Fruit fly (Drosophila melanogaster) whole organism, prepupa: ENCODE results near the gene Dysb.

Experiments
- Blimp-1 ChIP-seq: fragments of 200-800 bp; sonication (Bioruptor generic); optimal IDR thresholded peaks from 3 replicates; lab custom pipeline; 2017; ENCODE audit warnings: missing biosample characterization, missing genetic modification characterization, mild to moderate bottlenecking, moderate library complexity, missing genetic modification reagents
- CG10669 ChIP-seq: fragments of 200-800 bp; sonication (Bioruptor generic); optimal IDR thresholded peaks from 3 replicates; lab custom pipeline; 2018; ENCODE audit warnings: missing biosample characterization, mild to moderate bottlenecking, missing genetic modification characterization, moderate library complexity
- CG11294 ChIP-seq: fragments of 200-800 bp; sonication (Bioruptor generic); IDR thresholded peaks from 2 replicates; pipeline ENCODE4 v1.3.6; 2022; ENCODE audit warnings: missing biosample characterization, missing genetic modification characterization
- CG16779 ChIP-seq: fragments of 200-800 bp; sonication (Bioruptor generic); optimal IDR thresholded peaks from 3 replicates; lab custom pipeline; 2017; ENCODE audit warnings: missing biosample characterization, mild to moderate bottlenecking, missing genetic modification characterization
- CG32006 ChIP-seq: fragments of 200-800 bp; sonication (Bioruptor generic); optimal IDR thresholded peaks from 3 replicates; lab custom pipeline; 2017; ENCODE audit warnings: missing biosample characterization, mild to moderate bottlenecking, missing genetic modification characterization
- CG34406 ChIP-seq: fragments of 200-800 bp; sonication (Bioruptor generic); optimal IDR thresholded peaks from 3 replicates; lab custom pipeline; 2016; ENCODE audit warnings: missing biosample characterization, missing genetic modification characterization
- CG3919 ChIP-seq: fragments of 200-800 bp; sonication (Bioruptor generic); optimal IDR thresholded peaks from 3 replicates; lab custom pipeline; 2016; ENCODE audit warnings: missing biosample characterization, missing genetic modification characterization
- CG4318 ChIP-seq: fragments of 200-800 bp; sonication (Bioruptor generic); optimal IDR thresholded peaks from 3 replicates; lab custom pipeline; 2017; ENCODE audit warnings: missing biosample characterization, mild to moderate bottlenecking, missing genetic modification characterization
- CG6163 ChIP-seq: fragments of 200-800 bp; sonication (Bioruptor generic); IDR thresholded peaks from 3 replicates; pipeline ENCODE4 v1.3.6; 2022; ENCODE audit warnings: missing biosample characterization, missing genetic modification characterization
- CG6792 ChIP-seq: fragments of 200-800 bp; sonication (Bioruptor generic); optimal IDR thresholded peaks from 3 replicates; lab custom pipeline; 2016; ENCODE audit warnings: missing biosample characterization, missing genetic modification characterization
- CG6808 ChIP-seq: fragments of 200-800 bp; sonication (Bioruptor generic); optimal IDR thresholded peaks from 3 replicates; lab custom pipeline; 2017; ENCODE audit warnings: missing biosample characterization, missing genetic modification characterization, mild to moderate bottlenecking, moderate library complexity, missing genetic modification reagents
- CG6854 ChIP-seq: fragments of 200-800 bp; sonication (Bioruptor generic); optimal IDR thresholded peaks from 2 replicates; lab custom pipeline; 2017; ENCODE audit warnings: missing biosample characterization, mild to moderate bottlenecking, missing genetic modification characterization
- CG8119 ChIP-seq: fragments of 200-800 bp; sonication (Bioruptor generic); IDR thresholded peaks from 3 replicates; pipeline ENCODE4 v1.3.6; 2022; ENCODE audit warnings: missing biosample characterization, missing genetic modification characterization
- CG8319 ChIP-seq: fragments of 200-800 bp; sonication (Bioruptor generic); optimal IDR thresholded peaks from 3 replicates; lab custom pipeline; 2016; ENCODE audit warnings: missing biosample characterization, missing genetic modification characterization
- CG8632 ChIP-seq: fragments of 200-800 bp; sonication (Bioruptor generic); optimal IDR thresholded peaks from 3 replicates; lab custom pipeline; 2016; ENCODE audit warnings: missing biosample characterization, missing genetic modification characterization
- CG9139 ChIP-seq: fragments of 200-800 bp; sonication (Bioruptor generic); optimal IDR thresholded peaks from 3 replicates; lab custom pipeline; 2017; ENCODE audit warnings: missing biosample characterization, mild to moderate bottlenecking, missing genetic modification characterization
- Eip78C ChIP-seq: fragments of 200-800 bp; sonication (Bioruptor generic); peaks from one replicate; lab custom pipeline; 2016; ENCODE audit warnings: missing biosample characterization, missing genetic modification characterization
- Eip93F ChIP-seq: fragments of 200-800 bp; sonication (Bioruptor generic); optimal IDR thresholded peaks from 2 replicates; lab custom pipeline; 2016; ENCODE audit warnings: missing biosample characterization, mild to moderate bottlenecking, missing genetic modification characterization
- Ets21C ChIP-seq: fragments of 200-800 bp; sonication (Bioruptor generic); optimal IDR thresholded peaks from 3 replicates; lab custom pipeline; 2016; ENCODE audit warnings: missing biosample characterization, missing genetic modification characterization
- Gug ChIP-seq: fragments of 200-800 bp; sonication (Bioruptor generic); IDR thresholded peaks from 2 replicates; pipeline ENCODE4 v1.3.6; 2022; ENCODE audit warnings: missing biosample characterization, missing genetic modification characterization
- Hr38 ChIP-seq: sonication (Bioruptor generic); optimal IDR thresholded peaks from 2 replicates; lab custom pipeline; 2016; ENCODE audit warnings: missing biosample characterization, missing genetic modification characterization
- Hr39 ChIP-seq: fragments of 200-800 bp; sonication (Bioruptor generic); optimal IDR thresholded peaks from 2 replicates; lab custom pipeline; 2016; ENCODE audit warnings: missing biosample characterization, missing genetic modification characterization
- Hr4 ChIP-seq: fragments of 200-800 bp; sonication (Bioruptor generic); optimal IDR thresholded peaks from 3 replicates; lab custom pipeline; 2016; ENCODE audit warnings: missing biosample characterization, missing genetic modification characterization
- Lpt ChIP-seq: fragments of 200-800 bp; sonication (Bioruptor generic); optimal IDR thresholded peaks from 3 replicates; lab custom pipeline; 2016; ENCODE audit warnings: missing biosample characterization, missing genetic modification characterization
- OdsH ChIP-seq: fragments of 200-800 bp; sonication (Bioruptor generic); optimal IDR thresholded peaks from 3 replicates; lab custom pipeline; 2016; ENCODE audit warnings: missing biosample characterization, missing genetic modification characterization
- Smox ChIP-seq: fragments of 200-800 bp; sonication (Bioruptor generic); optimal IDR thresholded peaks from 3 replicates; lab custom pipeline; 2016; ENCODE audit warnings: missing biosample characterization, missing genetic modification characterization
- acj6 ChIP-seq: fragments of 200-800 bp; sonication (Bioruptor generic); optimal IDR thresholded peaks from 3 replicates; lab custom pipeline; 2016; ENCODE audit warnings: missing biosample characterization, missing genetic modification characterization
- cyc ChIP-seq: fragments of 200-800 bp; sonication (Bioruptor generic); optimal IDR thresholded peaks from 3 replicates; lab custom pipeline; 2016; ENCODE audit warnings: missing biosample characterization, missing genetic modification characterization
- dsx ChIP-seq: fragments of 200-800 bp; optimal IDR thresholded peaks from 3 replicates; lab custom pipeline; 2019; ENCODE audit warnings: missing biosample characterization, mild to moderate bottlenecking, missing genetic modification characterization, moderate library complexity; ENCODE audit not compliant: poor library complexity, severe bottlenecking
- eg ChIP-seq: fragments of 200-800 bp; sonication (Bioruptor generic); IDR thresholded peaks from 3 replicates; pipeline ENCODE4 v1.3.6; 2022; ENCODE audit warnings: missing biosample characterization, missing genetic modification characterization
- esn ChIP-seq: fragments of 200-800 bp; sonication (Bioruptor generic); optimal IDR thresholded peaks from 2 replicates; lab custom pipeline; 2016; ENCODE audit warnings: missing biosample characterization, mild to moderate bottlenecking, missing genetic modification characterization, moderate library complexity
- fd59A ChIP-seq: fragments of 200-800 bp; sonication (Bioruptor generic); optimal IDR thresholded peaks from 2 replicates; lab custom pipeline; 2017; ENCODE audit warnings: missing biosample characterization, mild to moderate bottlenecking, missing genetic modification characterization, missing genetic modification reagents
- fd85E ChIP-seq: fragments of 200-800 bp; sonication (Bioruptor generic); optimal IDR thresholded peaks from 3 replicates; lab custom pipeline; 2016; ENCODE audit warnings: missing biosample characterization, missing genetic modification characterization
- fkh ChIP-seq: fragments of 200-800 bp; sonication (Bioruptor generic); optimal IDR thresholded peaks from 3 replicates; lab custom pipeline; 2017; ENCODE audit warnings: missing biosample characterization, mild to moderate bottlenecking, missing genetic modification characterization, moderate library complexity
- lz ChIP-seq: fragments of 200-800 bp; sonication (Bioruptor generic); optimal IDR thresholded peaks from 3 replicates; lab custom pipeline; 2016; ENCODE audit warnings: missing biosample characterization, missing genetic modification characterization
- net ChIP-seq: fragments of 200-800 bp; sonication (Bioruptor generic); optimal IDR thresholded peaks from 3 replicates; lab custom pipeline; 2016; ENCODE audit warnings: missing biosample characterization, missing genetic modification characterization
- pdm3 ChIP-seq: fragments of 200-800 bp; sonication (Bioruptor generic); optimal IDR thresholded peaks from 3 replicates; lab custom pipeline; 2016; ENCODE audit warnings: missing biosample characterization, missing genetic modification characterization
- spab ChIP-seq: fragments of 200-800 bp; sonication (Bioruptor generic); optimal IDR thresholded peaks from 2 replicates; lab custom pipeline; 2017; ENCODE audit warnings: missing biosample characterization, mild to moderate bottlenecking, missing genetic modification characterization, missing genetic modification reagents
- ss ChIP-seq, 2 experiments: fragments of 200-800 bp; sonication (Bioruptor generic); optimal IDR thresholded peaks; 2 replicates in 1 of 2; 3 replicates in 1 of 2; lab custom pipeline; 2017 to 2018; ENCODE audit warnings: mild to moderate bottlenecking in 2 of 2, missing biosample characterization in 2 of 2, missing genetic modification characterization in 2 of 2, moderate library complexity in 1 of 2
- svp ChIP-seq: fragments of 200-800 bp; sonication (Bioruptor generic); peaks from one replicate; lab custom pipeline; 2016; ENCODE audit warnings: missing biosample characterization, missing genetic modification characterization
- topi ChIP-seq: fragments of 200-800 bp; sonication (Bioruptor generic); optimal IDR thresholded peaks from 3 replicates; lab custom pipeline; 2016; ENCODE audit warnings: missing biosample characterization, missing genetic modification characterization
- vri ChIP-seq: fragments of 200-800 bp; sonication (Bioruptor generic); optimal IDR thresholded peaks from 3 replicates; lab custom pipeline; 2016; ENCODE audit warnings: missing biosample characterization, mild to moderate bottlenecking, missing genetic modification characterization

Dysb gene

DNA sequence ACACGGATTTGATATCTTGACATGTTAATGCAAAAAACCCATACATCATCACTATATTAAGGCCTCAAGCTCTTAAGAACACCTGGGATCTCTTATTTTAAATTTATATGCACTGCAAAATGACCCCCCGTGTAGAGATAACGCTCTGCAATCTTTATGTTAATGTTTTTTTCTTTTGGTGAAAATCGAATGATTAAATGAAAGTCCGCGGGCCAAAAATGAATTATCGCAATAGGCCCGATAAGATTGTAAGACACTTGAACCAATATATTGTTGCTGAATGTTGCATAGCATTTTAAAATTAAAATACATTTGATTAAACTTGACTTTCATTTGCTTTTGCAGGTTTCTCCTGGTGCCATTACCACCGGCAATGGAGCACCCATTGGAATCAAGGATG is 41.6 kb upstream of the Dysb start:
- TF ChIP-seq vri (GFP tag; lab: Kevin White, UChicago) (peak; percentile 68), svp (GFP tag; lab: Kevin White, UChicago) (peak; percentile 94), CG3919 (GFP tag; lab: Kevin White, UChicago) (no peak), Eip93F (GFP tag; lab: Kevin White, UChicago) (peak; percentile 56), Hr39 (GFP tag; lab: Kevin White, UChicago) (no peak)

DNA sequence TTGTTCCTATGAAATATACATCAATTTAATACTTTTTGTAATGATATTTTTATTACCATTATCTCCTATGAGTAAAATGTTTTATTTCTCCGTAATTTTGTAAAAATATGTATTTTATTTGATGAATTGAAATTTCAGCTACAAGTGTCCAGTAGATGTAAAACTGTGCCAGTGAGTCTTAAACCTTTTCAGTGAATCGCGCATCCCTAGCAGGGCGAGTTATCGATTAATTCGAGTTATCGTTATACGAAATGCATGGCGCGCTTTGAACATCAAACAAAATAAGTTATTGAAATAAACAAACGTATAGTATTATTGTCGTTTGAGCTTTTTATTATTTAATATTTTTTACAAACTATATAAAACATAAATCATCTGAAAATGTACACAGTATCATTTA is 39.3 kb upstream of the Dysb start:
- TF ChIP-seq CG32006 (GFP tag; lab: Kevin White, UChicago) (no peak), net (no peak), eg (GFP tag; lab: Robert Waterston, UW) (no peak), Eip93F (GFP tag; lab: Kevin White, UChicago) (peak; percentile 7), svp (GFP tag; lab: Kevin White, UChicago) (peak; percentile 34), Hr4 (GFP tag; lab: Kevin White, UChicago) (peak; percentile 10), topi (GFP tag; lab: Kevin White, UChicago) (no peak), spab (GFP tag; lab: Kevin White, UChicago) (no peak), CG10669 (GFP tag; lab: Kevin White, UChicago) (no peak), esn (GFP tag; lab: Kevin White, UChicago) (peak; percentile 1), dsx (no peak)

DNA sequence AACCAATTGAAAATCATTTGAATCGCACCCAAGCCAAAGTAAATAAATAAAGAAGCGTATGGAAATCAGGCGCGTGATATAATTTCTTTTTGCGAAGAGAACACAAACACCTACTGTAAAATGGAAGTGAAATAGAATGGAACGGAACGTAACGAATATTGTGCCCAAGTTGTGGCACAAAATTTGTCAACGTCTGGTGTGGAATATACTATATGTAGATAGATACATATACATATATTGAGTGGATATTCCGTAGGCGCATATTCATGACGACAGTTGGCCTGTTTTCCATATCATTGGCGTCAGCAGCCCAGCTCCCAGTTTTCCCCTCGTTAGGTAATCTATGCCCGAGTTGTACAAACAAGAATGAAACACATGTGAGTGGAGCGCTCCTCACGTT is 35.4 kb upstream of the Dysb start:
- TF ChIP-seq OdsH (GFP tag; lab: Kevin White, UChicago), result no peak
- TF ChIP-seq Lpt (GFP tag; lab: Kevin White, UChicago), result no peak
- TF ChIP-seq pdm3 (GFP tag; lab: Kevin White, UChicago), result no peak
- TF ChIP-seq CG6163 (GFP tag; lab: Robert Waterston, UW), result no peak
- TF ChIP-seq Eip78C, result no peak
- no peak for TF ChIP-seq CG6854 (GFP tag; lab: Kevin White, UChicago)
- TF ChIP-seq Hr4 (GFP tag; lab: Kevin White, UChicago), result no peak
- TF ChIP-seq svp (GFP tag; lab: Kevin White, UChicago), result no peak
- TF ChIP-seq cyc, result no peak
- no peak for TF ChIP-seq lz (GFP tag; lab: Kevin White, UChicago)
- TF ChIP-seq Smox (GFP tag; lab: Kevin White, UChicago), result no peak
- no peak for TF ChIP-seq CG3919 (GFP tag; lab: Kevin White, UChicago)
- TF ChIP-seq CG8319 (GFP tag; lab: Kevin White, UChicago), result no peak
- no peak for TF ChIP-seq CG8119 (GFP tag; lab: Robert Waterston, UW)
- TF ChIP-seq CG34406 (GFP tag; lab: Kevin White, UChicago), result no peak
- TF ChIP-seq Ets21C (GFP tag; lab: Kevin White, UChicago), result no peak
- TF ChIP-seq fd85E (GFP tag; lab: Kevin White, UChicago), result no peak

DNA sequence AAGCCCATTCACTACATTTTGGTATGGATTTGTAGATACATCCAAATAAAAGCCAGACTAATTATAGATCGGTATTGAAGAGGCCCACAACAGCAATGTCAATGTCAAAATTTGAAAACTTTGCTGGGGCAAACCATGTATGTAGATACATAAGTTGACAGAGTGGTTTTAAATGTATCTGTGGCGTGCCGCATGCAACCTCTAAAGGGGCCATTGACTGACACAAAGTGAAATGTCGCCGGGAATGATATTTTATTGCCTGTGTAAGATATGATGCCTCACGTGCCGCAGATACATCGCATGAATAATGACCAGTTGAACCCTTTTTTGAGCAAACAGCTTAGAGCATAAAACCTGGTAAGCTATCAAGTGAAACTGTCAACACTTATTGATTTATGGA is 34.9 kb upstream of the Dysb start:
- TF ChIP-seq ss (GFP tag; optimal IDR thresholded peaks at IDR 0.05; lab: Kevin White, UChicago) (peak in 1 of 2 experiments; percentile 82), Gug (no peak), CG8632 (GFP tag; lab: Kevin White, UChicago) (no peak)

DNA sequence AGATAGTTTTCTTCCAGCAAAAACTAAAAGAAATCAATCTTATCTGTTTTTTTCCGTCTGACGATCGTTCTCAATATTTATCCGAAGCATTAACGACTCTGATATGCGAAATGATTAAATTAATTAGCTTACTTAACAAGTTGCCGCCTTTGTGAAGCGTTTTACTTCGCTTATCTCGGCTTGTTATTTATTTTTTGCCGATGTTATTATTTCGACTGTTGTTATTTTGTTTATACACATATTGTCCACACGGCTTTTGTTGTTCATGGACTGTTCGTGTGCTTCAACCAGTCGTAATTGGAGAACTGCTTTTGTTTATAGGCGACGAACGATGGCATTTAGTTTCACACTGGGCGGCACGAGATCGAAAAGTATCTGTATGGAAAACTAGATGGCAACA is 34.3 kb upstream of the Dysb start:
- TF ChIP-seq Hr38 (GFP tag; lab: Kevin White, UChicago) (no peak), Hr4 (GFP tag; lab: Kevin White, UChicago) (no peak), fd59A (no peak), Eip78C (peak; percentile 78), CG34406 (GFP tag; lab: Kevin White, UChicago) (peak; percentile 1), lz (GFP tag; lab: Kevin White, UChicago) (no peak), CG3919 (GFP tag; lab: Kevin White, UChicago) (no peak), Hr39 (GFP tag; lab: Kevin White, UChicago) (no peak), CG6808 (GFP tag; lab: Kevin White, UChicago) (peak; percentile 27), CG10669 (GFP tag; lab: Kevin White, UChicago) (no peak), esn (GFP tag; lab: Kevin White, UChicago) (peak; percentile 24), CG8119 (GFP tag; lab: Robert Waterston, UW) (no peak), CG6792 (no peak), vri (GFP tag; lab: Kevin White, UChicago) (peak; percentile 53), CG6854 (GFP tag; lab: Kevin White, UChicago) (peak; percentile 55), CG32006 (GFP tag; lab: Kevin White, UChicago) (no peak), pdm3 (GFP tag; lab: Kevin White, UChicago) (no peak), fkh (GFP tag; lab: Kevin White, UChicago) (peak; percentile 76), CG16779 (no peak), topi (GFP tag; lab: Kevin White, UChicago) (peak; percentile 15), Blimp-1 (GFP tag; lab: Kevin White, UChicago) (no peak), eg (GFP tag; lab: Robert Waterston, UW) (no peak), acj6 (GFP tag; lab: Kevin White, UChicago) (no peak), CG4318 (GFP tag; lab: Kevin White, UChicago) (no peak), CG9139 (no peak), CG8632 (GFP tag; lab: Kevin White, UChicago) (no peak), CG11294 (GFP tag; lab: Robert Waterston, UW) (no peak)
